Worm (Caenorhabditis elegans) whole organism, late embryonic: ENCODE results near the gene chil-16.
"Not testable (repeated sequence)": the region's sequence is repeated elsewhere in the genome, so short reads cannot be mapped to it uniquely, and the experiment has no call there.

Experiments used
- dve-1 ChIP-seq: sonication (generic microtip); optimal IDR thresholded peaks from 2 replicates; lab custom pipeline; 2017; ENCODE audit warnings: antibody characterized with exemption, mild to moderate bottlenecking, missing genetic modification characterization, missing compliant biosample characterization
- gmeb-2 ChIP-seq: sonication (generic microtip); optimal IDR thresholded peaks from 2 replicates; lab custom pipeline; 2016; ENCODE audit warnings: missing genetic modification characterization, inconsistent platforms, missing compliant biosample characterization
- hlh-15 ChIP-seq: sonication (generic microtip); optimal IDR thresholded peaks from 2 replicates; lab custom pipeline; 2016; ENCODE audit warnings: missing genetic modification characterization, missing compliant biosample characterization
- madf-2 ChIP-seq: sonication (generic microtip); optimal IDR thresholded peaks from 2 replicates; lab custom pipeline; 2017; ENCODE audit warnings: missing genetic modification characterization, missing compliant biosample characterization
- nfya-1 ChIP-seq: sonication (generic microtip); optimal IDR thresholded peaks from 2 replicates; lab custom pipeline; 2017; ENCODE audit warnings: missing genetic modification characterization, mild to moderate bottlenecking, missing compliant biosample characterization, antibody characterized with exemption, moderate library complexity
- pag-3 ChIP-seq: sonication (generic microtip); optimal IDR thresholded peaks from 2 replicates; lab custom pipeline; 2016; ENCODE audit warnings: missing compliant biosample characterization, missing genetic modification characterization, borderline replicate concordance
- pha-4 ChIP-seq: fragments of 150-350 bp; optimal IDR thresholded peaks from 2 replicates; lab custom pipeline; 2018; ENCODE audit warnings: missing biosample characterization, missing genetic modification reagents, missing genetic modification characterization

DNA sequence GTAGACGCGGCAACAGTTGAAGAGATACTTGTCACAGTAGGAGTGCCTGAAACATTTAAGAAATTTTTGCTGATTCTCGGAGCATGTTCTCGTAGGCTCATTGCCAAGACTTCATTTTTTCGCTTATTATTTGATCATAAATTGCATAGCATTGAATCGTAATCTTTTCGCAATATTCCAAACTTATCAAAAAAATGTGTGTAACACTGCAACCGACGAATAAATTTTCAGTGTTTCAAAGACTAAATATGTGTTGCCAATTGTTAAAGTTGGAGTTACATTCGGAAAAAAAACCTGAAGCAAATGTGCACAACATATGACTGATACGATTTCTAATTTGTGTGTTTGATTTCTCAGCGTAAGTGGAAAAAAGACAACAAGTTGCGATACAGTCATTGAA lies 17.7 kb upstream of the chil-16 start, which contains the start of gene R09D1.14:
- not testable (repeated sequence) for TF ChIP-seq hlh-15, nfya-1, dve-1, gmeb-2, pag-3, pha-4, madf-2 (tag; lab: Kevin White, UChicago)
